Fruit fly (Drosophila melanogaster) S2 (cell line): ENCODE results near the gene MTF-1.
A peak's percentile ranks its signal among the peaks of the same experiment; 100 is the strongest.

Source experiments
- CG8478 ChIP-seq: fragments of >200 bp; optimal IDR thresholded peaks from 2 replicates; lab custom pipeline; 2018
- CTCF ChIP-seq, 2 experiments: fragments of >200 bp; optimal IDR thresholded peaks; 2 replicates each; lab custom pipeline; 2018

DNA sequence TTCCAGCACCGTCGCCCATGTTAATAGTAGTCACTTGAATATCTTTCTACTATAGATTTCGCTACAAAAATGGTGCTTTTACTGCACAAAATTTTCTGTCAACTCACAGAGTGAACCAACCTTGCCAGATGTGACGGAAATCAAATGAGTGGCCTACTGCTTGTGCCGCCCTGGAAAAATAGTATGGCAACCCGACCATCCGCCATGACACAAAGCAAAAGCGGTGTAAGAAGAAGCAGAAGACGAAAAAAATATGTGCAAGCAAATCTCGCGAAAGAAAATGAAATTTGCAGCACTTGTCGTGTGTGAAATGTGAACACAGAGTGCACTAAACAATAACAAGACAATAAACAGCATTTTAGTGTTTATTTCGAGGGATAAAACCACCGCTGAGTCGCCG lies 46.7 kb downstream of the MTF-1 start, which contains the start of the genes Uch-L5 and Jarid2:
- TF ChIP-seq CG8478 (lab: Kevin White, UChicago) (no peak), CTCF (optimal IDR thresholded peaks at IDR 0.05; lab: Kevin White, UChicago) (peak; percentile 11 to 47)
